Worm (Caenorhabditis elegans) whole organism, young adult: ENCODE data around the gene F47E1.2.

Experiments
- F33H1.4 ChIP-seq: fragments of 200-800 bp; sonication (Bioruptor generic); IDR thresholded peaks from 2 replicates; pipeline ENCODE4 v1.3.6; 2022; ENCODE audit warnings: missing genetic modification reagents, missing genetic modification characterization, missing compliant biosample characterization
- F39B2.1 ChIP-seq: fragments of 200-800 bp; sonication (Bioruptor generic); IDR thresholded peaks from 2 replicates; pipeline ENCODE4 v1.3.6; 2022; ENCODE audit warnings: missing genetic modification reagents, missing genetic modification characterization, missing compliant biosample characterization
- F49E8.2 ChIP-seq: sonication (generic microtip); optimal IDR thresholded peaks from 3 replicates; lab custom pipeline; 2017; ENCODE audit warnings: missing genetic modification characterization, mild to moderate bottlenecking, missing compliant biosample characterization, antibody characterized with exemption, moderate library complexity; ENCODE audit not compliant: insufficient read depth
- F57A8.1 ChIP-seq: fragments of 200-800 bp; sonication (Bioruptor generic); optimal IDR thresholded peaks from 2 replicates; lab custom pipeline; 2018; ENCODE audit warnings: mild to moderate bottlenecking, missing genetic modification characterization, moderate library complexity, missing compliant biosample characterization
- F57C9.4 ChIP-seq: sonication (generic microtip); optimal IDR thresholded peaks from 2 replicates; lab custom pipeline; 2017; ENCODE audit warnings: mild to moderate bottlenecking, missing genetic modification characterization, missing compliant biosample characterization
- K12H6.12 ChIP-seq: fragments of 200-800 bp; sonication (Bioruptor generic); optimal IDR thresholded peaks from 2 replicates; lab custom pipeline; 2018; ENCODE audit warnings: mild to moderate bottlenecking, missing genetic modification characterization, missing compliant biosample characterization
- T07F8.4 ChIP-seq: sonication (generic microtip); optimal IDR thresholded peaks from 2 replicates; lab custom pipeline; 2016; ENCODE audit warnings: mild to moderate bottlenecking, missing genetic modification characterization, moderate library complexity, missing compliant biosample characterization
- T26A5.8 ChIP-seq: sonication (generic microtip); optimal IDR thresholded peaks from 2 replicates; lab custom pipeline; 2016; ENCODE audit warnings: missing genetic modification characterization, missing compliant biosample characterization
- Y56A3A.18 ChIP-seq: fragments of 200-800 bp; sonication (Bioruptor generic); IDR thresholded peaks from 2 replicates; pipeline ENCODE4 v1.3.6; 2022; ENCODE audit warnings: missing genetic modification reagents, missing genetic modification characterization, missing compliant biosample characterization
- Y79H2A.3 ChIP-seq: fragments of 200-800 bp; sonication (Bioruptor generic); conservative IDR thresholded peaks from 2 replicates; pipeline ENCODE4 v1.3.6; 2022; ENCODE audit warnings: missing genetic modification reagents, missing genetic modification characterization, missing compliant biosample characterization
- ZK185.1 ChIP-seq: sonication (generic microtip); optimal IDR thresholded peaks from 2 replicates; lab custom pipeline; 2016; ENCODE audit warnings: mild to moderate bottlenecking, missing genetic modification characterization, missing compliant biosample characterization; ENCODE audit not compliant: poor library complexity, severe bottlenecking
- aptf-2 ChIP-seq: fragments of 200-800 bp; sonication (Bioruptor generic); conservative IDR thresholded peaks from 2 replicates; pipeline ENCODE4 v1.3.6; 2022; ENCODE audit warnings: missing genetic modification reagents, missing genetic modification characterization, missing compliant biosample characterization
- athp-1 ChIP-seq: sonication (generic microtip); optimal IDR thresholded peaks from 2 replicates; lab custom pipeline; 2017; ENCODE audit warnings: mild to moderate bottlenecking, missing genetic modification characterization, missing compliant biosample characterization
- attf-5 ChIP-seq: fragments of 200-800 bp; sonication (Bioruptor generic); optimal IDR thresholded peaks from 2 replicates; lab custom pipeline; 2018; ENCODE audit warnings: mild to moderate bottlenecking, missing genetic modification characterization, missing compliant biosample characterization
- ccch-3 ChIP-seq: fragments of 200-800 bp; sonication (Bioruptor generic); optimal IDR thresholded peaks from 2 replicates; lab custom pipeline; 2018; ENCODE audit warnings: mild to moderate bottlenecking, missing genetic modification characterization, missing compliant biosample characterization
- ceh-40 ChIP-seq: fragments of 200-800 bp; sonication (Bioruptor generic); IDR thresholded peaks from 2 replicates; pipeline ENCODE4 v1.3.6; 2022; ENCODE audit warnings: missing genetic modification characterization, missing compliant biosample characterization
- ceh-58 ChIP-seq: fragments of 200-800 bp; sonication (Bioruptor generic); IDR thresholded peaks from 2 replicates; pipeline ENCODE4 v1.3.6; 2022; ENCODE audit warnings: missing genetic modification characterization, missing compliant biosample characterization
- dpl-1 ChIP-seq: fragments of 150-350 bp; optimal IDR thresholded peaks from 2 replicates; lab custom pipeline; 2014; ENCODE audit warnings: missing biosample characterization, missing genetic modification reagents, missing genetic modification characterization
- egl-18 ChIP-seq: fragments of 200-800 bp; sonication (Bioruptor generic); IDR thresholded peaks from 2 replicates; pipeline ENCODE4 v1.3.6; 2022; ENCODE audit warnings: missing genetic modification reagents, missing genetic modification characterization, missing compliant biosample characterization
- ekl-4 ChIP-seq: fragments of 200-800 bp; sonication (Bioruptor generic); IDR thresholded peaks from 2 replicates; pipeline ENCODE4 v1.3.6; 2022; ENCODE audit warnings: missing genetic modification reagents, missing genetic modification characterization, missing compliant biosample characterization
- ets-4 ChIP-seq: fragments of 200-800 bp; sonication (Bioruptor generic); optimal IDR thresholded peaks from 2 replicates; lab custom pipeline; 2018; ENCODE audit warnings: mild to moderate bottlenecking, missing genetic modification characterization, missing compliant biosample characterization
- gei-17 ChIP-seq: fragments of 200-800 bp; sonication (Bioruptor generic); optimal IDR thresholded peaks from 2 replicates; lab custom pipeline; 2018; ENCODE audit warnings: mild to moderate bottlenecking, missing genetic modification characterization, missing compliant biosample characterization
- him-1 ChIP-seq: sonication (generic microtip); optimal IDR thresholded peaks from 2 replicates; lab custom pipeline; 2016; ENCODE audit warnings: missing genotype, missing genetic modification reagents, missing genetic modification characterization, missing compliant biosample characterization
- hlh-12 ChIP-seq: sonication (generic microtip); optimal IDR thresholded peaks from 2 replicates; lab custom pipeline; 2016; ENCODE audit warnings: missing genetic modification characterization, missing compliant biosample characterization
- hlh-26 ChIP-seq: fragments of 200-800 bp; sonication (Bioruptor generic); conservative IDR thresholded peaks from 2 replicates; pipeline ENCODE4 v1.3.6; 2022; ENCODE audit warnings: missing genetic modification reagents, missing genetic modification characterization, missing compliant biosample characterization
- hmg-1.2 ChIP-seq: fragments of 200-800 bp; sonication (Bioruptor generic); IDR thresholded peaks from 2 replicates; pipeline ENCODE4 v1.3.6; 2022; ENCODE audit warnings: missing genetic modification reagents, missing genetic modification characterization, missing compliant biosample characterization
- hmg-20 ChIP-seq: fragments of 200-800 bp; sonication (Bioruptor generic); IDR thresholded peaks from 2 replicates; pipeline ENCODE4 v1.3.6; 2022; ENCODE audit warnings: missing genetic modification reagents, missing genetic modification characterization, missing compliant biosample characterization
- let-607 ChIP-seq, 2 experiments: fragments of 200-800 bp in 1 of 2; sonication (Bioruptor generic) in 1 of 2; sonication (generic microtip) in 1 of 2; optimal IDR thresholded peaks; 2 replicates each; lab custom pipeline; 2016 to 2018; ENCODE audit warnings: mild to moderate bottlenecking in 2 of 2, missing compliant biosample characterization in 2 of 2, missing genetic modification characterization in 2 of 2, moderate library complexity in 2 of 2, missing genotype in 1 of 2
- lin-40 ChIP-seq: sonication (generic microtip); optimal IDR thresholded peaks from 2 replicates; lab custom pipeline; 2016; ENCODE audit warnings: missing genetic modification characterization, mild to moderate bottlenecking, missing compliant biosample characterization, missing genotype, missing genetic modification reagents
- lsl-1 ChIP-seq: fragments of 200-800 bp; sonication (Bioruptor generic); optimal IDR thresholded peaks from 2 replicates; lab custom pipeline; 2018; ENCODE audit warnings: mild to moderate bottlenecking, missing genetic modification characterization, moderate library complexity, missing compliant biosample characterization
- mcd-1 ChIP-seq: fragments of 200-800 bp; sonication (Bioruptor generic); IDR thresholded peaks from 2 replicates; pipeline ENCODE4 v1.3.6; 2022; ENCODE audit warnings: missing genetic modification reagents, missing genetic modification characterization, missing compliant biosample characterization
- mel-28 ChIP-seq: sonication (generic microtip); optimal IDR thresholded peaks from 2 replicates; lab custom pipeline; 2016; ENCODE audit warnings: borderline replicate concordance, mild to moderate bottlenecking, missing genetic modification characterization, missing compliant biosample characterization
- nfya-2 ChIP-seq: fragments of 200-800 bp; sonication (Bioruptor generic); IDR thresholded peaks from 2 replicates; pipeline ENCODE4 v1.3.6; 2022; ENCODE audit warnings: missing genetic modification reagents, missing genetic modification characterization, missing compliant biosample characterization
- rcor-1 ChIP-seq: fragments of 200-800 bp; sonication (Bioruptor generic); IDR thresholded peaks from 2 replicates; pipeline ENCODE4 v1.3.6; 2022; ENCODE audit warnings: missing genetic modification reagents, missing genetic modification characterization, missing compliant biosample characterization
- repo-1 ChIP-seq: sonication (generic microtip); optimal IDR thresholded peaks from 2 replicates; lab custom pipeline; 2017; ENCODE audit warnings: mild to moderate bottlenecking, missing genetic modification characterization, missing compliant biosample characterization
- rpc-1 ChIP-seq, 2 experiments: fragments of 150-350 bp in 1 of 2; sonication (generic microtip) in 1 of 2; optimal IDR thresholded peaks; 2 replicates each; lab custom pipeline; 2014 to 2018; ENCODE audit warnings: missing biosample characterization in 1 of 2, missing genetic modification characterization in 1 of 2, missing genetic modification reagents in 1 of 2, missing genotype in 1 of 2
- sea-2 ChIP-seq: fragments of 200-800 bp; sonication (Bioruptor generic); IDR thresholded peaks from 2 replicates; pipeline ENCODE4 v1.3.6; 2022; ENCODE audit warnings: missing genetic modification characterization, missing compliant biosample characterization
- snpc-3.4 ChIP-seq: sonication (generic microtip); optimal IDR thresholded peaks from 2 replicates; lab custom pipeline; 2017; ENCODE audit warnings: missing genetic modification characterization, mild to moderate bottlenecking, missing compliant biosample characterization, antibody characterized with exemption, moderate library complexity, missing genotype, missing genetic modification reagents
- snpc-4 ChIP-seq, 5 experiments: fragments of 150-350 bp in 1 of 5; sonication (generic microtip) in 4 of 5; optimal IDR thresholded peaks; 2 replicates each; lab custom pipeline; 2014 to 2018; ENCODE audit warnings: missing genetic modification characterization in 5 of 5, missing biosample characterization in 3 of 5, antibody characterized with exemption in 2 of 5, mild to moderate bottlenecking in 2 of 5, missing compliant biosample characterization in 2 of 5, missing genotype in 2 of 5, moderate library complexity in 2 of 5, missing genetic modification reagents in 1 of 5
- somi-1 ChIP-seq: fragments of 200-800 bp; sonication (Bioruptor generic); optimal IDR thresholded peaks from 2 replicates; lab custom pipeline; 2018; ENCODE audit warnings: mild to moderate bottlenecking, missing genetic modification characterization, missing compliant biosample characterization
- tbx-9 ChIP-seq: sonication (generic microtip); optimal IDR thresholded peaks from 2 replicates; lab custom pipeline; 2016; ENCODE audit warnings: borderline replicate concordance, missing genetic modification characterization, inconsistent platforms, missing compliant biosample characterization
- tlf-1 ChIP-seq: fragments of 200-800 bp; sonication (Bioruptor generic); optimal IDR thresholded peaks from 2 replicates; lab custom pipeline; 2018; ENCODE audit warnings: mild to moderate bottlenecking, missing genetic modification characterization, missing compliant biosample characterization
- unc-62 ChIP-seq: fragments of 150-350 bp; optimal IDR thresholded peaks from 2 replicates; lab custom pipeline; 2014; ENCODE audit warnings: missing biosample characterization, missing genetic modification reagents, missing genetic modification characterization
- xnd-1 ChIP-seq: sonication (generic microtip); optimal IDR thresholded peaks from 2 replicates; lab custom pipeline; 2016; ENCODE audit warnings: missing genotype, missing genetic modification reagents, missing genetic modification characterization, missing compliant biosample characterization
- zfh-2 ChIP-seq: fragments of 200-800 bp; sonication (Bioruptor generic); conservative IDR thresholded peaks from 2 replicates; pipeline ENCODE4 v1.3.6; 2022; ENCODE audit warnings: missing genetic modification reagents, missing genetic modification characterization, missing compliant biosample characterization
- ztf-18 ChIP-seq: sonication (generic microtip); optimal IDR thresholded peaks from 2 replicates; lab custom pipeline; 2016; ENCODE audit warnings: missing genotype, mild to moderate bottlenecking, missing genetic modification characterization, missing compliant biosample characterization
- ztf-6 ChIP-seq: fragments of 200-800 bp; sonication (Bioruptor generic); IDR thresholded peaks from 2 replicates; pipeline ENCODE4 v1.3.6; 2022; ENCODE audit warnings: missing genetic modification reagents, missing genetic modification characterization, missing compliant biosample characterization

F47E1.2 gene

ce11 chrX:9024270-9024669 lies 33.2 kb upstream of the F47E1.2 start (continued):
- peak; percentile 47 to 50 for TF ChIP-seq let-607 (tag; optimal IDR thresholded peaks at IDR 0.05; lab: Kevin White, UChicago)
- no peak for TF ChIP-seq F33H1.4 (GFP tag; lab: Robert Waterston, UW)
- TF ChIP-seq T07F8.4: peak; percentile 86
- no peak for TF ChIP-seq ceh-58 (GFP tag; lab: Robert Waterston, UW)
- no peak for TF ChIP-seq gei-17 (GFP tag; lab: Kevin White, UChicago)
- TF ChIP-seq attf-5: peak; percentile 50
- TF ChIP-seq lsl-1: no peak
- no peak for TF ChIP-seq nfya-2
- no peak for TF ChIP-seq somi-1 (GFP tag; lab: Kevin White, UChicago)
- TF ChIP-seq mel-28 (tag; lab: Kevin White, UChicago): no peak
- TF ChIP-seq tlf-1 (GFP tag; lab: Kevin White, UChicago): no peak
- no peak for TF ChIP-seq hlh-26 (GFP tag; lab: Robert Waterston, UW)
- TF ChIP-seq rpc-1 (optimal IDR thresholded peaks at IDR 0.05; lab: Kevin White, UChicago): peak; percentile 98
- TF ChIP-seq rpc-1 (tag; optimal IDR thresholded peaks at IDR 0.05; lab: Kevin White, UChicago): peak; percentile 100
- TF ChIP-seq aptf-2 (GFP tag; lab: Robert Waterston, UW): no peak
- TF ChIP-seq zfh-2 (GFP tag; lab: Robert Waterston, UW): no peak
- TF ChIP-seq hmg-1.2 (GFP tag; lab: Robert Waterston, UW): no peak; the same call in 1 of the 2 replicates
- TF ChIP-seq rcor-1 (GFP tag; lab: Robert Waterston, UW): peak; percentile 79
- no peak for TF ChIP-seq xnd-1 (tag; lab: Kevin White, UChicago)
- no peak for TF ChIP-seq dpl-1 (GFP tag; lab: Kevin White, UChicago)
- no peak for TF ChIP-seq unc-62
- peak; percentile 70 for TF ChIP-seq hlh-12
- peak; percentile 45 for TF ChIP-seq F57A8.1
- peak; percentile 83 for TF ChIP-seq hmg-20 (GFP tag; lab: Robert Waterston, UW)
- peak; percentile 41 for TF ChIP-seq ccch-3 (GFP tag; lab: Kevin White, UChicago)
- TF ChIP-seq ztf-18 (tag; lab: Kevin White, UChicago): peak; percentile 78
- no peak for TF ChIP-seq ets-4 (GFP tag; lab: Kevin White, UChicago)
- peak; percentile 76 for TF ChIP-seq T26A5.8 (tag; lab: Kevin White, UChicago)
- TF ChIP-seq ZK185.1 (tag; lab: Kevin White, UChicago): peak; percentile 71
- TF ChIP-seq Y56A3A.18: peak; percentile 93
- 0 out of 2 replicates have a peak, but pooled peaks have one; percentile 8 for TF ChIP-seq Y79H2A.3
- no peak for TF ChIP-seq lin-40
- peak; percentile 32 for TF ChIP-seq snpc-3.4
- 0 out of 2 replicates have a peak, but pooled peaks have one; percentile 29 for TF ChIP-seq ztf-6
- TF ChIP-seq ekl-4 (GFP tag; lab: Robert Waterston, UW): peak; percentile 76; the same call in 1 of the 2 replicates
- TF ChIP-seq F49E8.2: no peak
- TF ChIP-seq F57C9.4 (tag; lab: Kevin White, UChicago): no peak
- no peak for TF ChIP-seq mcd-1 (GFP tag; lab: Robert Waterston, UW)
- TF ChIP-seq athp-1 (tag; lab: Kevin White, UChicago): peak; percentile 39
- no peak for TF ChIP-seq sea-2
- TF ChIP-seq tbx-9 (tag; lab: Kevin White, UChicago): no peak
- 0 out of 2 replicates have a peak, but pooled peaks have one; percentile 71 for TF ChIP-seq ceh-40 (GFP tag; lab: Robert Waterston, UW)
- 0 out of 2 replicates have a peak, but pooled peaks have one; percentile 68 for TF ChIP-seq egl-18 (GFP tag; lab: Robert Waterston, UW)
- no peak for TF ChIP-seq K12H6.12 (tag; lab: Kevin White, UChicago)
- no peak for TF ChIP-seq repo-1
- peak; percentile 74 for TF ChIP-seq snpc-4 (GFP tag; optimal IDR thresholded peaks at IDR 0.05; lab: Kevin White, UChicago)
- peak in 1 of 4 experiments; percentile 30 for TF ChIP-seq snpc-4 (tag; optimal IDR thresholded peaks at IDR 0.05; lab: Kevin White, UChicago)
- peak; percentile 95 for TF ChIP-seq him-1
- no peak for TF ChIP-seq F39B2.1 (GFP tag; lab: Robert Waterston, UW)
